Fruit fly (Drosophila melanogaster): ENCODE results near the gene CG33784.

The CG33784 gene

dm6 chr3R:10082549-10083075, 14.9 kb downstream of the CG33784 start:
- TF ChIP-seq psq (optimal IDR thresholded peaks at IDR 0.05) (no peak), Myc (optimal IDR thresholded peaks at IDR 0.05) (no peak), h (optimal IDR thresholded peaks at IDR 0.05) (no peak), insv (optimal IDR thresholded peaks at IDR 0.05) (no peak), Sin3A (optimal IDR thresholded peaks at IDR 0.05) (no peak), ttk (optimal IDR thresholded peaks at IDR 0.05) (no peak)

dm6 chr3R:10083077-10083476, 15.4 kb downstream of the CG33784 start:
- no peak for TF ChIP-seq Sin3A (optimal IDR thresholded peaks at IDR 0.05)
- no peak for TF ChIP-seq insv (optimal IDR thresholded peaks at IDR 0.05)
- no peak for TF ChIP-seq ttk (optimal IDR thresholded peaks at IDR 0.05)
- TF ChIP-seq h (optimal IDR thresholded peaks at IDR 0.05) = no peak
- no peak for TF ChIP-seq Myc (optimal IDR thresholded peaks at IDR 0.05)
- TF ChIP-seq psq (optimal IDR thresholded peaks at IDR 0.05) = no peak

- TF ChIP-seq ttk (optimal IDR thresholded peaks at IDR 0.05) = no peak
- TF ChIP-seq Sin3A (optimal IDR thresholded peaks at IDR 0.05) = no peak
- no peak for TF ChIP-seq Myc (optimal IDR thresholded peaks at IDR 0.05)
- TF ChIP-seq insv (optimal IDR thresholded peaks at IDR 0.05) = no peak
- no peak for TF ChIP-seq h (optimal IDR thresholded peaks at IDR 0.05)
- no peak for TF ChIP-seq psq (optimal IDR thresholded peaks at IDR 0.05)
These were observed 16.5 kb downstream of the CG33784 start for dm6 chr3R:10084179-10084647.

- TF ChIP-seq insv (optimal IDR thresholded peaks at IDR 0.05) = no peak
- TF ChIP-seq h (optimal IDR thresholded peaks at IDR 0.05) = no peak
- no peak for TF ChIP-seq ttk (optimal IDR thresholded peaks at IDR 0.05)
- no peak for TF ChIP-seq Sin3A (optimal IDR thresholded peaks at IDR 0.05)
- no peak for TF ChIP-seq Myc (optimal IDR thresholded peaks at IDR 0.05)
- TF ChIP-seq psq (optimal IDR thresholded peaks at IDR 0.05) = no peak
These were observed 17.2 kb downstream of the CG33784 start for dm6 chr3R:10084914-10085313.

- TF ChIP-seq Sin3A (optimal IDR thresholded peaks at IDR 0.05) (no peak), ttk (optimal IDR thresholded peaks at IDR 0.05) (no peak), h (optimal IDR thresholded peaks at IDR 0.05) (no peak), Myc (optimal IDR thresholded peaks at IDR 0.05) (no peak), psq (optimal IDR thresholded peaks at IDR 0.05) (no peak), insv (optimal IDR thresholded peaks at IDR 0.05) (no peak)
These were observed 18.5 kb downstream of the CG33784 start for dm6 chr3R:10086222-10086621.

DNA sequence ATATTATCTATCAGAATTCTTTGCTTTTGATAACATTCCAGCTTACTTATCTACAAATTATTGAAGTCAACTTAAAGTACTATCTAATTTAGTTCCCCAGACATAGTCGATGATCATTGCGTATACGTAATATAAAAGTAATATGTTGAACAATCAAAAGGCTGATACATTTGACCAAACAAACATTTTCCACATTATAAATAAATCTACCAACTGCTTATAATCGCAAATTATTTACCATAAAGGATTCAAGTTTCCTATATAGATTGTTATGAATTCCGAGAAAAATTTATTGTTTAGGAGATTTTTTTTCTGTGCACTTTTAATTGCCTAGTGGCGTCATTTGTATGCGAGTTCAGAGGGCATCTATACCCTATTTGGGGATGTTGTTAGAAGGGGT, 19.0 kb downstream of the CG33784 start:
- TF ChIP-seq ttk (optimal IDR thresholded peaks at IDR 0.05) (no peak), insv (optimal IDR thresholded peaks at IDR 0.05) (no peak), Sin3A (optimal IDR thresholded peaks at IDR 0.05) (no peak), Myc (optimal IDR thresholded peaks at IDR 0.05) (no peak), h (optimal IDR thresholded peaks at IDR 0.05) (no peak), psq (optimal IDR thresholded peaks at IDR 0.05) (no peak)

- TF ChIP-seq h (optimal IDR thresholded peaks at IDR 0.05) (no peak), psq (optimal IDR thresholded peaks at IDR 0.05) (no peak), Myc (optimal IDR thresholded peaks at IDR 0.05) (no peak), ttk (optimal IDR thresholded peaks at IDR 0.05) (no peak), insv (optimal IDR thresholded peaks at IDR 0.05) (no peak), Sin3A (optimal IDR thresholded peaks at IDR 0.05) (no peak)
These were observed 19.7 kb downstream of the CG33784 start for dm6 chr3R:10087206-10087927.

DNA sequence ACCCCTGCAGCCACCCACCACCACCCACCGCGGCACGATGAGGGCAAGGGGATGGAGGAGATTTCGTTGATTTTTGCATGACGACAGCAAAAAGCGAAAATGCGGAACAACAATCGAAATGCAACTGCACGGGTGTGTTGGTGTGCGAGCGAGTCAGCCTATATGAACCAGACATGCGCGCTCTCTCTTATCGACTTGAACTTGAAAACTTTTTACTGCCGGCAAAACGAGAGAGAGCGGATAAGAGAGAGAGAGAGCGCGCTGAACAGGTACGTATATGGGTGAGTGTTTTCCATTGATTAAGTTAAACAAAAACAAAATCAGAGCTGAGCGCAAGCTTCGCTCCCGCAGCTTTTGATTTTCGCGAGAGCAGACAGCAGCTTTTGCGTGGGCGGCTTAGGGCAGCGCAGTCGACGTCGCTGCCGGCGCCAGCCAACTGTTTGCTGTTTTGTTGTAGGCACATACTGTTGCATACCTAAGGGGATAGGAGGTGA, 21.5 kb downstream of the CG33784 start:
- no peak for TF ChIP-seq ttk (optimal IDR thresholded peaks at IDR 0.05)
- TF ChIP-seq psq (optimal IDR thresholded peaks at IDR 0.05) = no peak
- no peak for TF ChIP-seq insv (optimal IDR thresholded peaks at IDR 0.05)
- TF ChIP-seq Sin3A (optimal IDR thresholded peaks at IDR 0.05) = no peak
- TF ChIP-seq h (optimal IDR thresholded peaks at IDR 0.05) = no peak
- no peak for TF ChIP-seq Myc (optimal IDR thresholded peaks at IDR 0.05)

- no peak for TF ChIP-seq insv (optimal IDR thresholded peaks at IDR 0.05)
- TF ChIP-seq Myc (optimal IDR thresholded peaks at IDR 0.05) = no peak
- no peak for TF ChIP-seq psq (optimal IDR thresholded peaks at IDR 0.05)
- TF ChIP-seq h (optimal IDR thresholded peaks at IDR 0.05) = no peak
- TF ChIP-seq Sin3A (optimal IDR thresholded peaks at IDR 0.05) = no peak
These were observed 23.2 kb downstream of the CG33784 start for dm6 chr3R:10090906-10091305.

DNA sequence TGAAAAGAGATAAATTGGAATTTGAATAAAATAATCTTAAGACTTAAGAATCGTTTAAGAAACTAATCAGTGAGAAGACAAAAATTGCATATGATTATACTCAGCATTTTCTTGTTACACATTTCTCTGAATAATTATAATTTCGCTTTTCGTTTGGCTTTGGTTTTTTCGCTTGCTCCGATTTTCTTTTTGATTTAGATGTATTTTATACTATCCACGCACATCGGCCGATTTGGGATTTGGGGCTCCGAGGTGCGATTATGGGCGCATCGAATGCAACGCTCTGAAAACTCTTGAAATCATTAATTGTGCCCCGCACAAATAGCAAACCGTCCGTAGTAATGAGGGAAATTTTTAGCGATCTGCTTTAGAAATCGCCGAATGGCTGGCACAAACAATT, 23.8 kb downstream of the CG33784 start:
- TF ChIP-seq h (optimal IDR thresholded peaks at IDR 0.05) = no peak
- no peak for TF ChIP-seq insv (optimal IDR thresholded peaks at IDR 0.05)
- TF ChIP-seq ttk (optimal IDR thresholded peaks at IDR 0.05) = no peak
- TF ChIP-seq psq (optimal IDR thresholded peaks at IDR 0.05) = no peak
- no peak for TF ChIP-seq Myc (optimal IDR thresholded peaks at IDR 0.05)
- no peak for TF ChIP-seq Sin3A (optimal IDR thresholded peaks at IDR 0.05)

DNA sequence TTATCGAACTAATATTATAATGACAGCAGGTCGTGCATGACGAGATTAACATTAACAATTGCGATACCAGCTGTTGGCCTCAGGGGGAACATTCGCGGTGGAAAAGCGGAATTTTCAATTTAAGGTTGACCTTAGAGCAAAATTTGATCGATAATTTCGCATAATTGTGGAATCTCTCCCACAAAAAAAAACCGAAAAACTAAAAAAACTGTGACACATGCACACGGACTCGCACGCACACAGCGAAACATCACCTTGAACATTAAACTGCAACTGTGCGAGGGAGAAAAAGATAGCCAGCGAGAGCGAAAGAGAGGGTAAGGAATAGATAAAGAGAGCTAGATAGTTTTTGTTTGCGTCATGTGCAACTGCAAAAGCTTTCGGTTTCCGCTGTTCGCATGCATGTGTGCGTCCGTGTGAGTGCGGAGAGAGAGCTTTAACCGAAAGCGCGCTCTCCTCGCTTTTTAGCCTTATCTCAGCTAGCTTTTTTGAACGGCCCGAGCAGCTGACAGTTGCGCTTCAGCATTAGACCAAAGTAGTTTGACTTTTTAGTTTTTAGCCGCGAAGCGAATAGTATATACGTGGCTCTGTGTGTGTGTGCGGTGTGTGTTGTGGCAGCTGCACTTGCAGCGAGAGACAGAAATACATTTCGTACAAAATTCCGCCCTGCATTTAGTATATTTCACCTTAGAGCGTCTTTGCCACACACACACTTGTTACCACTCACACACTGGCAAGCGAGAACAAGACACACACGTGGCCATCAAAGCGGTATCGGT, 25.7 kb downstream of the CG33784 start:
- TF ChIP-seq h (optimal IDR thresholded peaks at IDR 0.05) = no peak
- no peak for TF ChIP-seq Sin3A (optimal IDR thresholded peaks at IDR 0.05)
- no peak for TF ChIP-seq Myc (optimal IDR thresholded peaks at IDR 0.05)
- no peak for TF ChIP-seq psq (optimal IDR thresholded peaks at IDR 0.05)
- no peak for TF ChIP-seq insv (optimal IDR thresholded peaks at IDR 0.05)
- no peak for TF ChIP-seq ttk (optimal IDR thresholded peaks at IDR 0.05)

- TF ChIP-seq insv (optimal IDR thresholded peaks at IDR 0.05) = no peak
- TF ChIP-seq Myc (optimal IDR thresholded peaks at IDR 0.05) = no peak
- no peak for TF ChIP-seq Sin3A (optimal IDR thresholded peaks at IDR 0.05)
- no peak for TF ChIP-seq psq (optimal IDR thresholded peaks at IDR 0.05)
- TF ChIP-seq ttk (optimal IDR thresholded peaks at IDR 0.05) = no peak
- no peak for TF ChIP-seq h (optimal IDR thresholded peaks at IDR 0.05)
These were observed 27.3 kb downstream of the CG33784 start for dm6 chr3R:10095052-10095451.

All from Kc167 (cell line).